Fruit fly (Drosophila melanogaster) Kc167 (cell line): Measurements from ENCODE around the gene rg.

Source experiments
- Myc ChIP-seq: fragments of >200 bp; optimal IDR thresholded peaks from 2 replicates; lab custom pipeline; 2017; ENCODE audit warnings: missing external identifiers
- Sin3A ChIP-seq: fragments of >200 bp; optimal IDR thresholded peaks from 2 replicates; lab custom pipeline; 2018; ENCODE audit warnings: missing external identifiers
- h ChIP-seq: fragments of >200 bp; optimal IDR thresholded peaks from 3 replicates; lab custom pipeline; 2018; ENCODE audit warnings: missing external identifiers
- insv ChIP-seq: fragments of >200 bp; optimal IDR thresholded peaks from 3 replicates; lab custom pipeline; 2018; ENCODE audit warnings: missing external identifiers
- psq ChIP-seq: fragments of >200 bp; optimal IDR thresholded peaks from 2 replicates; lab custom pipeline; 2017; ENCODE audit warnings: missing external identifiers
- ttk ChIP-seq: sonication (Bioruptor generic); optimal IDR thresholded peaks from 2 replicates; lab custom pipeline; 2017; ENCODE audit warnings: missing external identifiers

Gene rg

dm6 chrX:5285835-5286234, 200.3 kb downstream of the rg start:
- TF ChIP-seq insv (no peak), Sin3A (lab: Kevin White, UChicago) (no peak), ttk (lab: Kevin White, UChicago) (no peak), Myc (no peak), psq (lab: Kevin White, UChicago) (no peak), h (lab: Kevin White, UChicago) (no peak)

dm6 chrX:5286513-5286912, 201.0 kb downstream of the rg start:
- no peak for TF ChIP-seq insv
- no peak for TF ChIP-seq h (lab: Kevin White, UChicago)
- TF ChIP-seq Sin3A (lab: Kevin White, UChicago), result no peak
- TF ChIP-seq Myc, result no peak
- TF ChIP-seq ttk (lab: Kevin White, UChicago), result no peak
- no peak for TF ChIP-seq psq (lab: Kevin White, UChicago)

DNA sequence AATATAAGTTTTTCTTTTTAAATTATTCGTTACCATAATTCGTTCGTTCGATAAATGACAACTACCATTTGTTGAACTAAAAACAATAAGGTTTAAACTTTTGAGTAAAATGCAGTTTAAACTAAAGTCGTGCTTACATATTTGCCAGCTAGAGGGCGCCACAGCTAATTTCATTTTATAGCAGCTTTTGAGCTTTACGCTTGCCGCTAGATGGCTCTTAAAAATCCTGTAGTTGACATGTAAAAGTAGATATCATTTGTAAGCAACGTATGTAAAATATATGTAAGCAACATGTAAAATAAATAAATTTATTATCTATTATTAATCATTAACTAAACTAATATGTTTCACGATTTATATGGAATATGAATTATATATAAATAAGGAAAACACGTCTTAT, 204.1 kb downstream of the rg start:
- TF ChIP-seq insv, result no peak
- TF ChIP-seq psq (lab: Kevin White, UChicago), result no peak
- TF ChIP-seq Sin3A (lab: Kevin White, UChicago), result no peak
- TF ChIP-seq Myc, result no peak
- no peak for TF ChIP-seq h (lab: Kevin White, UChicago)
- no peak for TF ChIP-seq ttk (lab: Kevin White, UChicago)

- TF ChIP-seq Myc, result no peak
- TF ChIP-seq insv, result no peak
- TF ChIP-seq psq (lab: Kevin White, UChicago), result no peak
- no peak for TF ChIP-seq h (lab: Kevin White, UChicago)
- TF ChIP-seq ttk (lab: Kevin White, UChicago), result no peak
Measured at dm6 chrX:5293141-5293540, 207.6 kb downstream of the rg start.

dm6 chrX:5295766-5296165, 210.2 kb downstream of the rg start, which contains the start of gene CG42749:
TSS of gene CG42749 (plus strand) at chrX:5296066.
- no peak for TF ChIP-seq insv
- no peak for TF ChIP-seq psq (lab: Kevin White, UChicago)
- no peak for TF ChIP-seq Myc
- no peak for TF ChIP-seq h (lab: Kevin White, UChicago)
- TF ChIP-seq ttk (lab: Kevin White, UChicago), result no peak
- no peak for TF ChIP-seq Sin3A (lab: Kevin White, UChicago)

dm6 chrX:5299957-5300356, 214.4 kb downstream of the rg start:
- TF ChIP-seq Myc, result no peak
- no peak for TF ChIP-seq ttk (lab: Kevin White, UChicago)
- no peak for TF ChIP-seq h (lab: Kevin White, UChicago)
- no peak for TF ChIP-seq psq (lab: Kevin White, UChicago)
- no peak for TF ChIP-seq insv
- TF ChIP-seq Sin3A (lab: Kevin White, UChicago), result no peak

DNA sequence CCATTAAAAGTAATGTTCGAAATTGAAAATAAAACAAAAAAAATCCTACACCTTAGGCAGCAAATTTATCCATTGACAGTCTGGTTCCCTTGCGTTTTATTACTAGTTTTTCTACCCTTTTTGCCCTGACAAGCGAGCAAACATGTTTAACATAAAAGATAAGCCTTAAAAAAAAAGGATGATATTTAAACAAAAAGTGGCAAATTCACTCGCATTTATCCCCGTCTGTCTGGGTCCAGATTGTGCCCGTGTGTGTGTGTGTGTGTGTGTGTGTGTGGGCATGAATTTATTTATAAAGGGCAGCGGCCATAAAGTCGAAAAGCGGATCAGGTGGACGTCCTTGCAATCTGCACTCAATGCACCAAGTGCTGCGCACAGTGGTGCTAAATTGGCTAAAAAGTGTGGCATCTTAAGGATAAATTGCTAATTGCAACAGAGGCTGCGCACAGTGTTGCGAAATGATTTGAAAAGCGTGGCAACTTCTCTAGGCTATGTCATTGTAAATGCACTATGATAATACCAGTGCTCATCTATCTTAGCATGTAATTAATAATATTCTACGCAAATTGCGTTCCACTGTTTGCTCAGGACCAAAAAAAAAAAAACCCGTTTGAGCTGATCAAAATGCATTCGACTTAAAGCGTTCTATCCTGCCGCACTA, 215.2 kb downstream of the rg start:
- no peak for TF ChIP-seq insv
